Worm (Caenorhabditis elegans) whole organism, L4/young adult: ENCODE measurements around the gene F47D12.3.

ENCODE experiments used
- W03F9.2 ChIP-seq: fragments of 150-350 bp; optimal IDR thresholded peaks from 2 replicates; lab custom pipeline; 2014; ENCODE audit warnings: missing biosample characterization, missing genetic modification characterization
- dao-5 ChIP-seq: sonication (generic microtip); optimal IDR thresholded peaks from 2 replicates; lab custom pipeline; 2016; ENCODE audit warnings: missing genotype, missing genetic modification characterization, moderate library complexity, missing compliant biosample characterization
- him-1 ChIP-seq: sonication (generic microtip); optimal IDR thresholded peaks from 2 replicates; lab custom pipeline; 2016; ENCODE audit warnings: missing genotype, missing genetic modification reagents, missing genetic modification characterization, missing compliant biosample characterization

DNA sequence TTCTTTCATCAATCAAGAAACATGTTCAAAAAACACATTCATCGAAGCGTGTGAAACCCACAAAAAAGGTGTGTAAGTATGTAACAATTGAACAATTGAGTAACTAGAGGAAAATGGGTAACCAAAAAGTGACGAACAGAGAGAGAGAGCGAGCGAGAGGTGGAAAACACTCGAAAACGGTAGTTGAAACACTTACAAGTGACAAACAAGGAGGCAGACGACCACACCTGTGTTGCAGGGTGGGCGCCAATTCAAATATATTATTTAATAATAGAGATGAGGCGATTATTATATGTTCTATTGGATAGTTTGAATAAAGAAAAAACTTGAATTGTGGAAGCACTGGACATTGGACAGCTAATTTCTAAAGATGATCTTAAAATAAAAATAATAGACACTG lies 8.9 kb upstream of the F47D12.3 start:
- TF ChIP-seq him-1 (tag; lab: Kevin White, UChicago) = no peak
- no peak for TF ChIP-seq W03F9.2
- TF ChIP-seq dao-5 (tag; lab: Kevin White, UChicago) = no peak
